Worm (Caenorhabditis elegans) whole organism, L4/young adult: ENCODE data around the gene C44H4.4.

ENCODE experiments used
- W03F9.2 ChIP-seq: fragments of 150-350 bp; optimal IDR thresholded peaks from 2 replicates; lab custom pipeline; 2014; ENCODE audit warnings: missing biosample characterization, missing genetic modification characterization
- dao-5 ChIP-seq: sonication (generic microtip); optimal IDR thresholded peaks from 2 replicates; lab custom pipeline; 2016; ENCODE audit warnings: missing genotype, missing genetic modification characterization, moderate library complexity, missing compliant biosample characterization
- him-1 ChIP-seq: sonication (generic microtip); optimal IDR thresholded peaks from 2 replicates; lab custom pipeline; 2016; ENCODE audit warnings: missing genotype, missing genetic modification reagents, missing genetic modification characterization, missing compliant biosample characterization

- TF ChIP-seq W03F9.2 (tag; lab: Kevin White, UChicago) (no peak), dao-5 (tag; lab: Kevin White, UChicago) (no peak), him-1 (tag; lab: Kevin White, UChicago) (no peak)
Measured at ce11 chrX:14577579-14578127, 11.2 kb downstream of the C44H4.4 start, which contains the start of gene let-4.
